Worm (Caenorhabditis elegans): Measurements from ENCODE around the gene B0334.10.

Gene B0334.10

ce11 chrII:11518184-11518583 is at the start of gene B0334.10:
Gene B0334.10 (plus strand): TSS chrII:11518484.
- TF ChIP-seq W03F9.2 (tag; optimal IDR thresholded peaks at IDR 0.05): no peak
- no peak for TF ChIP-seq him-1 (tag; optimal IDR thresholded peaks at IDR 0.05)
- no peak for TF ChIP-seq dao-5 (tag; optimal IDR thresholded peaks at IDR 0.05)

ce11 chrII:11469574-11470108 is 48.6 kb upstream of the B0334.10 start, which contains the start of gene cisd-1:
Gene cisd-1 (minus strand): TSS chrII:11469624.
- TF ChIP-seq dao-5 (tag; optimal IDR thresholded peaks at IDR 0.05) (no peak), W03F9.2 (tag; optimal IDR thresholded peaks at IDR 0.05) (no peak), him-1 (tag; optimal IDR thresholded peaks at IDR 0.05) (no peak)

ce11 chrII:11471916-11472315 is 46.4 kb upstream of the B0334.10 start, which contains the start of gene mfn-1:
Gene mfn-1 (minus strand): TSS chrII:11472016.
- TF ChIP-seq W03F9.2 (tag; optimal IDR thresholded peaks at IDR 0.05) (no peak), dao-5 (tag; optimal IDR thresholded peaks at IDR 0.05) (no peak), him-1 (tag; optimal IDR thresholded peaks at IDR 0.05) (no peak)

- TF ChIP-seq dao-5 (tag; optimal IDR thresholded peaks at IDR 0.05) (no peak), W03F9.2 (tag; optimal IDR thresholded peaks at IDR 0.05) (no peak), him-1 (tag; optimal IDR thresholded peaks at IDR 0.05) (no peak)
Observed at ce11 chrII:11472542-11472941, 45.7 kb upstream of the B0334.10 start.

- TF ChIP-seq W03F9.2 (tag; optimal IDR thresholded peaks at IDR 0.05) (peak; percentile 85), him-1 (tag; optimal IDR thresholded peaks at IDR 0.05) (peak; percentile 38), dao-5 (tag; optimal IDR thresholded peaks at IDR 0.05) (no peak)
Observed at ce11 chrII:11473525-11474181, 44.6 kb upstream of the B0334.10 start, which contains the start of the genes metl-1 and W02B12.11. Gene metl-1 (minus strand): TSS chrII:11473575. Gene W02B12.11 (plus strand): TSS chrII:11473861.

- TF ChIP-seq him-1 (tag; optimal IDR thresholded peaks at IDR 0.05) (no peak), W03F9.2 (tag; optimal IDR thresholded peaks at IDR 0.05) (no peak), dao-5 (tag; optimal IDR thresholded peaks at IDR 0.05) (no peak)
Observed at ce11 chrII:11476410-11476809, 41.9 kb upstream of the B0334.10 start, which contains the start of gene W02B12.16. Gene W02B12.16 (minus strand): TSS chrII:11476510.

- no peak for TF ChIP-seq W03F9.2 (tag; optimal IDR thresholded peaks at IDR 0.05)
- no peak for TF ChIP-seq dao-5 (tag; optimal IDR thresholded peaks at IDR 0.05)
- no peak for TF ChIP-seq him-1 (tag; optimal IDR thresholded peaks at IDR 0.05)
Observed at ce11 chrII:11479076-11479475, 39.2 kb upstream of the B0334.10 start, which contains the start of gene W02B12.12. Gene W02B12.12 (minus strand): TSS chrII:11479176.

- TF ChIP-seq him-1 (tag; optimal IDR thresholded peaks at IDR 0.05) (peak; percentile 60), dao-5 (tag; optimal IDR thresholded peaks at IDR 0.05) (peak; percentile 85), W03F9.2 (tag; optimal IDR thresholded peaks at IDR 0.05) (peak; percentile 84)
Observed at ce11 chrII:11484600-11484999, 33.7 kb upstream of the B0334.10 start.

ce11 chrII:11485200-11485599 is 33.1 kb upstream of the B0334.10 start, which contains the start of gene twk-5:
Gene twk-5 (minus strand): TSS chrII:11485300.
- TF ChIP-seq him-1 (tag; optimal IDR thresholded peaks at IDR 0.05): no peak
- no peak for TF ChIP-seq W03F9.2 (tag; optimal IDR thresholded peaks at IDR 0.05)

- TF ChIP-seq him-1 (tag; optimal IDR thresholded peaks at IDR 0.05) (no peak), W03F9.2 (tag; optimal IDR thresholded peaks at IDR 0.05) (no peak), dao-5 (tag; optimal IDR thresholded peaks at IDR 0.05) (no peak)
Observed at ce11 chrII:11486698-11487234, 31.5 kb upstream of the B0334.10 start, which contains the start of gene ttr-18. Gene ttr-18 (minus strand): TSS chrII:11486748.

- TF ChIP-seq dao-5 (tag; optimal IDR thresholded peaks at IDR 0.05): no peak
- no peak for TF ChIP-seq him-1 (tag; optimal IDR thresholded peaks at IDR 0.05)
- no peak for TF ChIP-seq W03F9.2 (tag; optimal IDR thresholded peaks at IDR 0.05)
Observed at ce11 chrII:11487999-11488398, 30.3 kb upstream of the B0334.10 start, which contains the start of gene B0334.13. Gene B0334.13 (plus strand): TSS chrII:11488299.

- TF ChIP-seq him-1 (tag; optimal IDR thresholded peaks at IDR 0.05) (no peak), dao-5 (tag; optimal IDR thresholded peaks at IDR 0.05) (no peak), W03F9.2 (tag; optimal IDR thresholded peaks at IDR 0.05) (no peak)
Observed at ce11 chrII:11492843-11493242, 25.4 kb upstream of the B0334.10 start, which contains the start of gene hacl-1. Gene hacl-1 (minus strand): TSS chrII:11492963.

- TF ChIP-seq him-1 (tag; optimal IDR thresholded peaks at IDR 0.05) (no peak), dao-5 (tag; optimal IDR thresholded peaks at IDR 0.05) (no peak), W03F9.2 (tag; optimal IDR thresholded peaks at IDR 0.05) (no peak)
Observed at ce11 chrII:11495307-11495706, 23.0 kb upstream of the B0334.10 start, which contains the start of the genes ooc-3 and B0334.4. Gene ooc-3 (minus strand): TSS chrII:11495321. Gene B0334.4 (plus strand): TSS chrII:11495692.

- no peak for TF ChIP-seq W03F9.2 (tag; optimal IDR thresholded peaks at IDR 0.05)
- TF ChIP-seq dao-5 (tag; optimal IDR thresholded peaks at IDR 0.05): no peak
- TF ChIP-seq him-1 (tag; optimal IDR thresholded peaks at IDR 0.05): no peak
Observed at ce11 chrII:11495806-11496205, 22.5 kb upstream of the B0334.10 start.
